Fruit fly (Drosophila melanogaster): Measurements from ENCODE around the gene lost.

lost gene

DNA sequence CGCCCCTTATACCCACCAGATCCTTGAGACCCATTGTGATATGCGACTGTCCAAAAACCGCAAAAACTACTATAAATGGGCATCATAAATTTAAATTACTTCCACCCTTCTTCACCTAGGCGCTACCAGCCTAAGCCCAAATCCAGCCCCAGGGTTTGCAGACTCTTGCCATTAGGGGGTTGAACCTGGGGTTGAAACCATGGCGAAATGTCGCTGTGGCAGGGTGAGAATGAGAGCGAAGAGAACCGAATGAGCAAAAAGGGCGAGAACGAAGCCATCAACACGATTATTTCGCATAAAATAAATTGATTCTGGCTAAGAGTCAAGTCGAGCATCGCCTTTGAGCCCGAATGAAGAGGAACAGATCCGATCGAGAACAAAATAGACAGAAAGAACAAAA lies 49.3 kb upstream of the lost start (continued):
- TF ChIP-seq lilli (GFP tag; optimal IDR thresholded peaks at IDR 0.05) (no peak), CG2875 (GFP tag; optimal IDR thresholded peaks at IDR 0.05) (no peak)

DNA sequence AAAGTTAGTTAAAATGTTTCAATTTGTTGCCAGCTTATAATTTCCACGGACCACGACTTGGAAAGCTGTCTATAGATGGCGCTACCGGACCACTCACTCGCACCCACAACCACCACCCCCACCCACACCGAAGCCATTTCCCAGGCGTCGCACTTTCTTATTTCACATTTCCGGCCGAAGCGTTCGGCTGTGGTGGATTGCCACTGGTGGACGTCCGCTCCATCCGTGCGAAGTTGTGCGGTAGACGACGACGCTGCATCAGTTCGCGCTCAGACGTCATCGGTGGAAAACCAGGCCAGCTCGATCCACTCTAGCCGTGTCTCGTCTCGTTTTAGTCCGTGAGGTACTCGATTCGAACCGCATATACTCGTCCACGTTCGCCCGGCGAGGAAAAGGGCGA lies 43.3 kb upstream of the lost start, which contains the start of gene CG1090:
Gene CG1090 (plus strand): TSS at position 259 of the 400 bp plus-strand sequence.
- TF ChIP-seq exex (tag; optimal IDR thresholded peaks at IDR 0.05) (no peak), Lpt (GFP tag; optimal IDR thresholded peaks at IDR 0.05) (no peak), CG17612 (GFP tag; IDR thresholded peaks at IDR 0.05) (no peak), Fer3 (tag; optimal IDR thresholded peaks at IDR 0.05) (peak; percentile 11), CG34376 (GFP tag; optimal IDR thresholded peaks at IDR 0.05) (peak; percentile 73), BtbVII (GFP tag; optimal IDR thresholded peaks at IDR 0.05) (peak; percentile 55), Deaf1 (tag; optimal IDR thresholded peaks at IDR 0.05) (peak; percentile 95), fd102C (GFP tag; optimal IDR thresholded peaks at IDR 0.05) (no peak), scrt (GFP tag; optimal IDR thresholded peaks at IDR 0.05) (peak; percentile 38), Nf-YB (GFP tag; optimal IDR thresholded peaks at IDR 0.05) (peak; percentile 6), ken (GFP tag; IDR thresholded peaks at IDR 0.05) (no peak), sob (GFP tag; IDR thresholded peaks at IDR 0.05) (no peak), Ets97D (GFP tag; optimal IDR thresholded peaks at IDR 0.05) (peak; percentile 68), schlank (tag; optimal IDR thresholded peaks at IDR 0.05) (peak; percentile 38), Side (GFP tag; optimal IDR thresholded peaks at IDR 0.05) (no peak), yki (optimal IDR thresholded peaks at IDR 0.05) (no peak), abd-A (tag; optimal IDR thresholded peaks at IDR 0.05) (peak; percentile 67), CG17829 (tag; optimal IDR thresholded peaks at IDR 0.05) (no peak), CG6854 (GFP tag; optimal IDR thresholded peaks at IDR 0.05) (peak; percentile 36), CG6765 (GFP tag; optimal IDR thresholded peaks at IDR 0.05) (peak; percentile 82), insv (GFP tag; optimal IDR thresholded peaks at IDR 0.05) (no peak), lmd (GFP tag; IDR thresholded peaks at IDR 0.05) (0 out of 2 replicates have a peak, but pooled peaks have one; percentile 13), eyg (GFP tag; optimal IDR thresholded peaks at IDR 0.05) (no peak), Rfx (GFP tag; IDR thresholded peaks at IDR 0.05) (no peak), Jarid2 (GFP tag; optimal IDR thresholded peaks at IDR 0.05) (peak; percentile 8), Bgb (GFP tag; IDR thresholded peaks at IDR 0.05; ENCODE audit: partially characterized antibody) (no peak), B-H1 (GFP tag; IDR thresholded peaks at IDR 0.05) (no peak), HLHmδ (GFP tag; optimal IDR thresholded peaks at IDR 0.05) (peak; percentile 4), HmgD (GFP tag; optimal IDR thresholded peaks at IDR 0.05) (no peak), nmo (GFP tag; optimal IDR thresholded peaks at IDR 0.05) (no peak), hkb (optimal IDR thresholded peaks at IDR 0.05) (no peak), hkb (GFP tag; IDR thresholded peaks at IDR 0.05) (peak; percentile 56; the same call in 1 of the 2 replicates), bbx (GFP tag; IDR thresholded peaks at IDR 0.05; ENCODE audit: partially characterized antibody) (no peak), CrebB (tag; optimal IDR thresholded peaks at IDR 0.05) (peak; percentile 37), CG17328 (GFP tag; IDR thresholded peaks at IDR 0.05) (peak; percentile 23; the same call in 1 of the 2 replicates), Asciz (GFP tag; optimal IDR thresholded peaks at IDR 0.05) (no peak), onecut (GFP tag; IDR thresholded peaks at IDR 0.05) (peak; percentile 55; the same call in 1 of the 2 replicates), nerfin-2 (GFP tag; IDR thresholded peaks at IDR 0.05; ENCODE audit: partially characterized antibody) (no peak), Nf-YC (tag; optimal IDR thresholded peaks at IDR 0.05) (peak; percentile 37), CG6175 (GFP tag; IDR thresholded peaks at IDR 0.05) (peak; percentile 39; the same call in 1 of the 3 replicates), hbn (GFP tag; IDR thresholded peaks at IDR 0.05; ENCODE audit: partially characterized antibody) (no peak), zfh1 (GFP tag; IDR thresholded peaks at IDR 0.05) (0 out of 3 replicates have a peak, but pooled peaks have one; percentile 6), lab (GFP tag; optimal IDR thresholded peaks at IDR 0.05) (peak; percentile 77), CG8290 (GFP tag; optimal IDR thresholded peaks at IDR 0.05) (no peak), CG8290 (tag; optimal IDR thresholded peaks at IDR 0.05) (peak in 1 of 2 experiments; percentile 56), Blimp-1 (GFP tag; optimal IDR thresholded peaks at IDR 0.05) (no peak), B-H2 (GFP tag; optimal IDR thresholded peaks at IDR 0.05) (peak; percentile 5), run (tag; optimal IDR thresholded peaks at IDR 0.05) (no peak)

Measured in whole organism, embryonic.